Worm (Caenorhabditis elegans): Measurements from ENCODE around the gene srw-133.

DNA sequence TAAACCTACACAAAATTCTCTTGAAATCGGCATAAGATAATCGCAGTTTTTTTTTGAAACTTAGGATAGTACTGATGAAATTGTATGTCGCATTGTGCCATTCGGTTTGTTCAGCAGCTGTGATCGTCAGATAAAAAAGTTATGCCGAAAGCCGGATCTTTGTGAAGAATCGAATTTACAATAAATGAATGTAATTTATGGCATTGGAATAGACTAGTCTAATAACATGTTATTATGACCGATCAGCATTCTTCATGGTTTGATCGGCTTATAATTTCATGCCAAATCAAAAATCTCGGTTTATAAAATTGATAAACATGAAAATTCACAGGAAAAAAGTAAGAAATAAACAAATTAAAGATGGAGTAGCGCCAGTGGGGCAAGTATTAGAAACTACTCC, 2.0 kb downstream of the srw-133 start, which contains the start of gene srw-134:
- TF ChIP-seq nhr-237 (tag; optimal IDR thresholded peaks at IDR 0.05) = no peak
- no peak for TF ChIP-seq nhr-12 (tag; optimal IDR thresholded peaks at IDR 0.05)
- TF ChIP-seq mls-2 (tag; optimal IDR thresholded peaks at IDR 0.05) = no peak
- TF ChIP-seq unc-62 (GFP tag; optimal IDR thresholded peaks at IDR 0.05) = no peak
- no peak for TF ChIP-seq unc-120 (tag; optimal IDR thresholded peaks at IDR 0.05; ENCODE audit: poor library complexity, severe bottlenecking)
- no peak for TF ChIP-seq elt-1 (tag; optimal IDR thresholded peaks at IDR 0.05; ENCODE audit: borderline replicate concordance, insufficient read depth)
- TF ChIP-seq nhr-28 (tag; optimal IDR thresholded peaks at IDR 0.05) = no peak
- TF ChIP-seq ces-1 (GFP tag; optimal IDR thresholded peaks at IDR 0.05) = no peak
- no peak for TF ChIP-seq ztf-11 (tag; optimal IDR thresholded peaks at IDR 0.05)
- no peak for TF ChIP-seq snpc-4 (tag; optimal IDR thresholded peaks at IDR 0.05)
- TF ChIP-seq elt-3 (tag; optimal IDR thresholded peaks at IDR 0.05) = no peak
- no peak for TF ChIP-seq unc-39 (tag; optimal IDR thresholded peaks at IDR 0.05)
- no peak for TF ChIP-seq ham-2 (GFP tag; optimal IDR thresholded peaks at IDR 0.05)

Measured in whole organism, mixed stage, embryonic.